Worm (Caenorhabditis elegans) whole organism, young adult: Measurements from ENCODE around the gene exp-2.

Source experiments
- B0035.1 ChIP-seq: sonication (generic microtip); optimal IDR thresholded peaks from 2 replicates; lab custom pipeline; 2016; ENCODE audit warnings: missing genetic modification characterization, mild to moderate bottlenecking, missing compliant biosample characterization, missing genotype, missing genetic modification reagents
- B0336.3 ChIP-seq: fragments of 200-800 bp; sonication (Bioruptor generic); IDR thresholded peaks from 2 replicates; pipeline ENCODE4 v1.3.6; 2022; ENCODE audit warnings: missing genetic modification characterization, missing compliant biosample characterization
- C06A6.2 ChIP-seq: fragments of 200-800 bp; sonication (Bioruptor generic); conservative IDR thresholded peaks from 2 replicates; pipeline ENCODE4 v1.3.6; 2022; ENCODE audit warnings: missing genetic modification characterization, missing compliant biosample characterization
- F22D6.2 ChIP-seq: sonication (generic microtip); optimal IDR thresholded peaks from 2 replicates; lab custom pipeline; 2016; ENCODE audit warnings: mild to moderate bottlenecking, missing genetic modification characterization, missing compliant biosample characterization
- F33H1.4 ChIP-seq: fragments of 200-800 bp; sonication (Bioruptor generic); IDR thresholded peaks from 2 replicates; pipeline ENCODE4 v1.3.6; 2022; ENCODE audit warnings: missing genetic modification reagents, missing genetic modification characterization, missing compliant biosample characterization
- Y53G8AR.9 ChIP-seq: fragments of 200-800 bp; sonication (Bioruptor generic); conservative IDR thresholded peaks from 2 replicates; pipeline ENCODE4 v1.3.6; 2022; ENCODE audit warnings: missing genetic modification reagents, missing genetic modification characterization, missing compliant biosample characterization
- Y79H2A.3 ChIP-seq: fragments of 200-800 bp; sonication (Bioruptor generic); conservative IDR thresholded peaks from 2 replicates; pipeline ENCODE4 v1.3.6; 2022; ENCODE audit warnings: missing genetic modification reagents, missing genetic modification characterization, missing compliant biosample characterization
- ZK185.1 ChIP-seq: sonication (generic microtip); optimal IDR thresholded peaks from 2 replicates; lab custom pipeline; 2016; ENCODE audit warnings: mild to moderate bottlenecking, missing genetic modification characterization, missing compliant biosample characterization; ENCODE audit not compliant: poor library complexity, severe bottlenecking
- aptf-3 ChIP-seq: fragments of 200-800 bp; sonication (Bioruptor generic); IDR thresholded peaks from 2 replicates; pipeline ENCODE4 v1.3.6; 2022; ENCODE audit warnings: missing genetic modification characterization, missing compliant biosample characterization
- atf-7 ChIP-seq: sonication (generic microtip); optimal IDR thresholded peaks from 2 replicates; lab custom pipeline; 2017; ENCODE audit warnings: mild to moderate bottlenecking, missing genetic modification characterization, missing compliant biosample characterization
- attf-3 ChIP-seq: fragments of 200-800 bp; sonication (Bioruptor generic); conservative IDR thresholded peaks from 2 replicates; pipeline ENCODE4 v1.3.6; 2022; ENCODE audit warnings: missing genetic modification reagents, missing genetic modification characterization, missing compliant biosample characterization
- attf-5 ChIP-seq: fragments of 200-800 bp; sonication (Bioruptor generic); optimal IDR thresholded peaks from 2 replicates; lab custom pipeline; 2018; ENCODE audit warnings: mild to moderate bottlenecking, missing genetic modification characterization, missing compliant biosample characterization
- attf-6 ChIP-seq: fragments of 200-800 bp; sonication (Bioruptor generic); IDR thresholded peaks from 2 replicates; pipeline ENCODE4 v1.3.6; 2022; ENCODE audit warnings: missing genetic modification reagents, missing genetic modification characterization, missing compliant biosample characterization
- cebp-1 ChIP-seq, 2 experiments: fragments of 200-800 bp in 1 of 2; sonication (Bioruptor generic) in 1 of 2; sonication (generic microtip) in 1 of 2; IDR thresholded peaks in 1 of 2; optimal IDR thresholded peaks in 1 of 2; 2 replicates each; pipeline versions ENCODE4 v1.3.6 to Lab custom; 2017 to 2022; ENCODE audit warnings: missing compliant biosample characterization in 2 of 2, missing genetic modification characterization in 2 of 2, mild to moderate bottlenecking in 1 of 2, missing genetic modification reagents in 1 of 2, moderate library complexity in 1 of 2
- ceh-27 ChIP-seq: fragments of 200-800 bp; sonication (Bioruptor generic); optimal IDR thresholded peaks from 2 replicates; lab custom pipeline; 2018; ENCODE audit warnings: mild to moderate bottlenecking, missing genetic modification characterization, moderate library complexity, missing compliant biosample characterization
- ceh-58 ChIP-seq: fragments of 200-800 bp; sonication (Bioruptor generic); IDR thresholded peaks from 2 replicates; pipeline ENCODE4 v1.3.6; 2022; ENCODE audit warnings: missing genetic modification characterization, missing compliant biosample characterization
- ceh-79 ChIP-seq: sonication (generic microtip); optimal IDR thresholded peaks from 2 replicates; lab custom pipeline; 2017; ENCODE audit warnings: mild to moderate bottlenecking, missing genetic modification characterization, missing compliant biosample characterization
- die-1 ChIP-seq: sonication (generic microtip); optimal IDR thresholded peaks from 2 replicates; lab custom pipeline; 2016; ENCODE audit warnings: missing genotype, mild to moderate bottlenecking, missing genetic modification characterization, missing compliant biosample characterization
- dox-1 ChIP-seq: fragments of 200-800 bp; sonication (Bioruptor generic); IDR thresholded peaks from 2 replicates; pipeline ENCODE4 v1.3.6; 2022; ENCODE audit warnings: missing genetic modification reagents, missing genetic modification characterization, missing compliant biosample characterization
- dpff-1 ChIP-seq: sonication (generic microtip); optimal IDR thresholded peaks from 2 replicates; lab custom pipeline; 2017; ENCODE audit warnings: mild to moderate bottlenecking, missing genetic modification characterization, missing compliant biosample characterization
- dpl-1 ChIP-seq: fragments of 150-350 bp; optimal IDR thresholded peaks from 2 replicates; lab custom pipeline; 2014; ENCODE audit warnings: missing biosample characterization, missing genetic modification reagents, missing genetic modification characterization
- ekl-4 ChIP-seq: fragments of 200-800 bp; sonication (Bioruptor generic); IDR thresholded peaks from 2 replicates; pipeline ENCODE4 v1.3.6; 2022; ENCODE audit warnings: missing genetic modification reagents, missing genetic modification characterization, missing compliant biosample characterization
- fkh-3 ChIP-seq: sonication (generic microtip); optimal IDR thresholded peaks from 2 replicates; lab custom pipeline; 2016; ENCODE audit warnings: mild to moderate bottlenecking, missing genetic modification characterization, missing compliant biosample characterization
- hmg-1.2 ChIP-seq: fragments of 200-800 bp; sonication (Bioruptor generic); IDR thresholded peaks from 2 replicates; pipeline ENCODE4 v1.3.6; 2022; ENCODE audit warnings: missing genetic modification reagents, missing genetic modification characterization, missing compliant biosample characterization
- let-526 ChIP-seq: fragments of 200-800 bp; sonication (Bioruptor generic); IDR thresholded peaks from 2 replicates; pipeline ENCODE4 v1.3.6; 2022; ENCODE audit warnings: missing genetic modification reagents, missing genetic modification characterization, missing compliant biosample characterization
- lin-40 ChIP-seq: sonication (generic microtip); optimal IDR thresholded peaks from 2 replicates; lab custom pipeline; 2016; ENCODE audit warnings: missing genetic modification characterization, mild to moderate bottlenecking, missing compliant biosample characterization, missing genotype, missing genetic modification reagents
- lin-54 ChIP-seq: fragments of 200-800 bp; sonication (Bioruptor generic); optimal IDR thresholded peaks from 2 replicates; lab custom pipeline; 2018; ENCODE audit warnings: mild to moderate bottlenecking, missing genetic modification characterization, missing compliant biosample characterization
- lsl-1 ChIP-seq: fragments of 200-800 bp; sonication (Bioruptor generic); optimal IDR thresholded peaks from 2 replicates; lab custom pipeline; 2018; ENCODE audit warnings: mild to moderate bottlenecking, missing genetic modification characterization, moderate library complexity, missing compliant biosample characterization
- mcd-1 ChIP-seq: fragments of 200-800 bp; sonication (Bioruptor generic); IDR thresholded peaks from 2 replicates; pipeline ENCODE4 v1.3.6; 2022; ENCODE audit warnings: missing genetic modification reagents, missing genetic modification characterization, missing compliant biosample characterization
- mes-4 ChIP-seq: sonication (generic microtip); optimal IDR thresholded peaks from 2 replicates; lab custom pipeline; 2016; ENCODE audit warnings: missing genotype, missing genetic modification characterization, missing compliant biosample characterization
- nfya-1 ChIP-seq: sonication (generic microtip); optimal IDR thresholded peaks from 2 replicates; lab custom pipeline; 2017; ENCODE audit warnings: antibody characterized with exemption, missing compliant biosample characterization, missing genetic modification characterization, borderline replicate concordance; ENCODE audit not compliant: insufficient read depth
- nfya-2 ChIP-seq: fragments of 200-800 bp; sonication (Bioruptor generic); IDR thresholded peaks from 2 replicates; pipeline ENCODE4 v1.3.6; 2022; ENCODE audit warnings: missing genetic modification reagents, missing genetic modification characterization, missing compliant biosample characterization
- nfyb-1 ChIP-seq: fragments of 200-800 bp; sonication (Bioruptor generic); IDR thresholded peaks from 2 replicates; pipeline ENCODE4 v1.3.6; 2022; ENCODE audit warnings: missing genetic modification reagents, missing genetic modification characterization, missing compliant biosample characterization
- nhr-80 ChIP-seq: sonication (generic microtip); optimal IDR thresholded peaks from 2 replicates; lab custom pipeline; 2016; ENCODE audit warnings: missing genetic modification characterization, missing compliant biosample characterization
- nhr-90 ChIP-seq: sonication (generic microtip); optimal IDR thresholded peaks from 2 replicates; lab custom pipeline; 2016; ENCODE audit warnings: missing genotype, mild to moderate bottlenecking, missing genetic modification characterization, missing compliant biosample characterization
- rcor-1 ChIP-seq: fragments of 200-800 bp; sonication (Bioruptor generic); IDR thresholded peaks from 2 replicates; pipeline ENCODE4 v1.3.6; 2022; ENCODE audit warnings: missing genetic modification reagents, missing genetic modification characterization, missing compliant biosample characterization
- repo-1 ChIP-seq: sonication (generic microtip); optimal IDR thresholded peaks from 2 replicates; lab custom pipeline; 2017; ENCODE audit warnings: mild to moderate bottlenecking, missing genetic modification characterization, missing compliant biosample characterization
- snpc-3.4 ChIP-seq: sonication (generic microtip); optimal IDR thresholded peaks from 2 replicates; lab custom pipeline; 2017; ENCODE audit warnings: missing genetic modification characterization, mild to moderate bottlenecking, missing compliant biosample characterization, antibody characterized with exemption, moderate library complexity, missing genotype, missing genetic modification reagents
- sptf-2 ChIP-seq: fragments of 200-800 bp; sonication (Bioruptor generic); optimal IDR thresholded peaks from 2 replicates; lab custom pipeline; 2018; ENCODE audit warnings: mild to moderate bottlenecking, missing genetic modification characterization, missing compliant biosample characterization
- tbp1 ChIP-seq: fragments of 200-800 bp; sonication (Bioruptor generic); optimal IDR thresholded peaks from 2 replicates; lab custom pipeline; 2018; ENCODE audit warnings: mild to moderate bottlenecking, missing genetic modification characterization, missing compliant biosample characterization
- unc-130 ChIP-seq: sonication (generic microtip); optimal IDR thresholded peaks from 2 replicates; lab custom pipeline; 2016; ENCODE audit warnings: missing genetic modification reagents, missing genetic modification characterization, missing compliant biosample characterization
- xnd-1 ChIP-seq: sonication (generic microtip); optimal IDR thresholded peaks from 2 replicates; lab custom pipeline; 2016; ENCODE audit warnings: missing genotype, missing genetic modification reagents, missing genetic modification characterization, missing compliant biosample characterization

exp-2 gene

ce11 chrV:6110533-6110932, 20.7 kb upstream of the exp-2 start, which contains the start of gene F17A9.4:
F17A9.4 (minus strand) TSS chrV:6110629.
- TF ChIP-seq F22D6.2: no peak
- no peak for TF ChIP-seq lin-54 (GFP tag; lab: Kevin White, UChicago)
- TF ChIP-seq dpl-1 (GFP tag; lab: Kevin White, UChicago): no peak
- TF ChIP-seq die-1 (tag; lab: Kevin White, UChicago): no peak
- TF ChIP-seq nfyb-1 (GFP tag; lab: Robert Waterston, UW): peak; percentile 64
- peak; percentile 38; the same call in 1 of the 2 replicates for TF ChIP-seq dox-1 (GFP tag; lab: Robert Waterston, UW)
- peak; percentile 38 for TF ChIP-seq tbp1
- TF ChIP-seq B0035.1 (tag; lab: Kevin White, UChicago): no peak
- peak; percentile 26; the same call in 1 of the 2 replicates for TF ChIP-seq B0336.3 (GFP tag; lab: Robert Waterston, UW)
- TF ChIP-seq Y79H2A.3: no peak
- peak; percentile 83 for TF ChIP-seq nhr-80 (tag; lab: Kevin White, UChicago)
- TF ChIP-seq lsl-1: no peak
- no peak for TF ChIP-seq let-526 (GFP tag; lab: Robert Waterston, UW)
- no peak for TF ChIP-seq xnd-1
- no peak for TF ChIP-seq ceh-27 (GFP tag; lab: Kevin White, UChicago)
- TF ChIP-seq fkh-3 (tag; lab: Kevin White, UChicago): no peak
- no peak for TF ChIP-seq attf-3
- no peak for TF ChIP-seq dpff-1 (tag; lab: Kevin White, UChicago)
- no peak for TF ChIP-seq repo-1 (tag; lab: Kevin White, UChicago)
- no peak for TF ChIP-seq aptf-3 (GFP tag; lab: Robert Waterston, UW)
- TF ChIP-seq ceh-79 (tag; lab: Kevin White, UChicago): no peak
- TF ChIP-seq unc-130 (GFP tag; lab: Kevin White, UChicago): no peak
- no peak for TF ChIP-seq sptf-2 (GFP tag; lab: Kevin White, UChicago)
- peak; percentile 41 for TF ChIP-seq attf-5
- TF ChIP-seq snpc-3.4 (tag; lab: Kevin White, UChicago): no peak
- no peak for TF ChIP-seq C06A6.2 (GFP tag; lab: Robert Waterston, UW)
- TF ChIP-seq mes-4 (tag; lab: Kevin White, UChicago): no peak
- no peak for TF ChIP-seq nfya-2 (GFP tag; lab: Robert Waterston, UW)
- 0 out of 2 replicates have a peak, but pooled peaks have one; percentile 14 for TF ChIP-seq ekl-4 (GFP tag; lab: Robert Waterston, UW)
- peak; percentile 13 for TF ChIP-seq lin-40 (tag; lab: Kevin White, UChicago)
- TF ChIP-seq ZK185.1 (tag; lab: Kevin White, UChicago): no peak
- no peak for TF ChIP-seq nfya-1 (tag; lab: Kevin White, UChicago)
- TF ChIP-seq Y53G8AR.9 (GFP tag; lab: Robert Waterston, UW): no peak
- no peak for TF ChIP-seq ceh-58 (GFP tag; lab: Robert Waterston, UW)
- peak; percentile 52 for TF ChIP-seq atf-7 (tag; lab: Kevin White, UChicago)
- TF ChIP-seq mcd-1 (GFP tag; lab: Robert Waterston, UW): no peak
- TF ChIP-seq F33H1.4 (GFP tag; lab: Robert Waterston, UW): no peak
- no peak for TF ChIP-seq attf-6 (GFP tag; lab: Robert Waterston, UW)
- TF ChIP-seq cebp-1 (GFP tag; IDR thresholded peaks at IDR 0.05; lab: Robert Waterston, UW): no peak
- TF ChIP-seq cebp-1 (tag; optimal IDR thresholded peaks at IDR 0.05; lab: Kevin White, UChicago): peak; percentile 69
- no peak for TF ChIP-seq nhr-90 (tag; lab: Kevin White, UChicago)
- TF ChIP-seq rcor-1 (GFP tag; lab: Robert Waterston, UW): 0 out of 2 replicates have a peak, but pooled peaks have one; percentile 10
- TF ChIP-seq hmg-1.2 (GFP tag; lab: Robert Waterston, UW): peak; percentile 24; the same call in 1 of the 2 replicates
